Fruit fly (Drosophila melanogaster): Measurements from ENCODE around the gene CG4596.

CG4596 gene

DNA sequence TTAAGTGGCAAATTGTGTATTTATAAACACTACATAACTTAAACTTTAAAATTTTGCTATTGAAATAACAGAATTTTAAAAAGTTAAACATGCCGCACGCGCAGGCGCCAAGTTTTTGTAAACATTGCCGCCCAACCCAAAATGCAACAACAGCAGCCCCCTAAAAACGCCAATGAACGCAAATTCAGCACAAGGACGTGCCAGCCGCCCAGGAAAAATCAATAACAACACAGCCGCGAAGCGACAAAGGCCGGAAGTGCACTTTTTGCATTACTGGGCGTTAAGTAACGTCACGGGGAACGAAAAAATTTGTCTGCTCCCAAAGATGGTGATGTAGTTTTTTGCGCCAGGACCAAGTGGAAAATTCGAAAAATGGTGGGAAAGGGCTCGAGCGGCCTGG lies at the start of gene CG4596:
TSS of gene CG4596 (plus strand) at position 219 of the 400 bp plus-strand sequence.
- TF ChIP-seq CG14655 (GFP tag; optimal IDR thresholded peaks at IDR 0.05) (no peak), fd96Ca (GFP tag; IDR thresholded peaks at IDR 0.05) (no peak), CG8301 (tag; optimal IDR thresholded peaks at IDR 0.05) (no peak), CG34367 (tag; optimal IDR thresholded peaks at IDR 0.05) (no peak), rn (GFP tag; IDR thresholded peaks at IDR 0.05) (no peak), EcR (GFP tag; optimal IDR thresholded peaks at IDR 0.05) (no peak), CG12605 (GFP tag; IDR thresholded peaks at IDR 0.05) (no peak), CG8159 (tag; optimal IDR thresholded peaks at IDR 0.05) (no peak), CG17806 (tag; optimal IDR thresholded peaks at IDR 0.05) (no peak), CG4496 (GFP tag; IDR thresholded peaks at IDR 0.05) (no peak), CG10348 (GFP tag; IDR thresholded peaks at IDR 0.05) (no peak), gl (tag; optimal IDR thresholded peaks at IDR 0.05) (no peak), CG32121 (GFP tag; IDR thresholded peaks at IDR 0.05) (no peak)

DNA sequence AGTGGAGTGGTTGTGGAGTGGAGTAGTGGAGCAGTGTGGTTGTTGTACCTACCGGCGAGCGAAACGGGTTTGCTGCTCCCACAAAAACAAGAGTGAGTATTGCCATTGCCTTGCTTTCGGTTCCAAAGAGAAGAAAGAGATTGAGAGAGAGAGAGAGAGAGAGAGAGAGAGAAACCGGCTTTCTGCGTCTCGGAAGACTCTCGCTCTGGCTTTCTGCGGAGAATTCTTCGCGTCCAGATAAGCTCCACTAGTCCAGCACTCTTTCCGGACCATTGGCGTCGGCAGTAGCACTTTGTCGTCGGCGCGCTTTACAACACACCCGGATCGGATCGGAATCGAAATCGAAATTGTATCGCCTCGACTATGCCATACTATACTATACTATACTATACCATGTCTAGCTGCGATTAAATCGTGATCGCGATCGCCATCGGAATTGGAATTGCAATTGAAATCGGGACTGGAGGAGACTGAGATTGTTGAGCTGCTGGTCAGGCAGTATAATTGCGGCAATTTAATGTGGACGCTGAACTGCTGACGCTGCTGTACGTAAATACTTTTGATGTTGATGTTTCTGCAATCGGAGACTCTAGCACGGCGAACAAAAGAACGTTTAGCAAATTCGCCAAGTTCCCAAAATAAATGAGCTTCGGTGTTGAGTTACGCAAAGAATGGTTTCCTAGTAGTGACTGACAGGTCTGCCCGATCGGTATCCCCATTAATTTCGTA lies 45.9 kb upstream of the CG4596 start, which contains the start of gene Cad86C:
TSS of gene Cad86C (plus strand) at position 284 of the 729 bp plus-strand sequence.
- peak; percentile 25 for TF ChIP-seq CG13204 (GFP tag; optimal IDR thresholded peaks at IDR 0.05)
- TF ChIP-seq fd96Ca (GFP tag; IDR thresholded peaks at IDR 0.05), result peak; percentile 54; the same call in 2 of the 3 replicates
- peak; percentile 7 for TF ChIP-seq CG14655 (GFP tag; optimal IDR thresholded peaks at IDR 0.05)
- peak; percentile 68 for TF ChIP-seq CG12605 (GFP tag; IDR thresholded peaks at IDR 0.05)
- TF ChIP-seq Snoo (tag; optimal IDR thresholded peaks at IDR 0.05), result peak; percentile 10
- TF ChIP-seq rn (GFP tag; IDR thresholded peaks at IDR 0.05), result no peak
- peak; percentile 53; the same call in 2 of the 3 replicates for TF ChIP-seq CG4496 (GFP tag; IDR thresholded peaks at IDR 0.05)
- TF ChIP-seq CG34367 (tag; optimal IDR thresholded peaks at IDR 0.05), result no peak
- TF ChIP-seq Ets98B (GFP tag; IDR thresholded peaks at IDR 0.05), result peak; percentile 72
- TF ChIP-seq CG8159 (tag; optimal IDR thresholded peaks at IDR 0.05), result peak; percentile 19
- no peak for TF ChIP-seq D1 (tag; optimal IDR thresholded peaks at IDR 0.05)
- TF ChIP-seq CG8301 (tag; optimal IDR thresholded peaks at IDR 0.05), result peak; percentile 7
- TF ChIP-seq CG10348 (GFP tag; IDR thresholded peaks at IDR 0.05), result no peak
- TF ChIP-seq CG32121 (GFP tag; IDR thresholded peaks at IDR 0.05), result peak; percentile 44; the same call in 1 of the 2 replicates
- TF ChIP-seq EcR (GFP tag; optimal IDR thresholded peaks at IDR 0.05), result peak; percentile 75
- peak; percentile 51 for TF ChIP-seq Pif1A (GFP tag; optimal IDR thresholded peaks at IDR 0.05)
- TF ChIP-seq Pif1B (GFP tag; optimal IDR thresholded peaks at IDR 0.05), result peak; percentile 54

DNA sequence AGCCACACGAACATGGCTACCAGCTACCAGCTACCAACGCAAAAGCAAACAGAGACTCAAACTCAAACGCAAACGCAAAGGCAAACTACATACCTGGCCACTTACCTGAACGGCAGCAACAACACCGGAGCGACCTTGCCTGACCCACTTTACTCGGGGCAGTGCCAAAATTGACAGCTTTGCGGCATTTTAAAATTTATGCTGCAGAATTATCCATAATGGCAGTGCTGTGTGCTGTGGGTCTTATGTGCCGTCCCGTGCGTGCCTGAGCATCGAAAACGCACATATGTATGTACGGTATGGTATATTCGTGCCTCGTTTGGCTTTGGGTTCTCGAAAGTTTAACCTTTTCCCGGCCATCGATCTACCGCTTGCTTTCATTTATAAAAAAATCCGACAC lies 44.1 kb upstream of the CG4596 start:
- TF ChIP-seq fd96Ca (GFP tag; IDR thresholded peaks at IDR 0.05) (no peak), CG8301 (tag; optimal IDR thresholded peaks at IDR 0.05) (no peak), rn (GFP tag; IDR thresholded peaks at IDR 0.05) (no peak), CG12605 (GFP tag; IDR thresholded peaks at IDR 0.05) (no peak), EcR (GFP tag; optimal IDR thresholded peaks at IDR 0.05) (no peak), CG9948 (tag; optimal IDR thresholded peaks at IDR 0.05) (no peak), Snoo (tag; optimal IDR thresholded peaks at IDR 0.05) (no peak), CG15710 (tag; optimal IDR thresholded peaks at IDR 0.05) (no peak), CG10348 (GFP tag; IDR thresholded peaks at IDR 0.05) (no peak), Pif1B (GFP tag; optimal IDR thresholded peaks at IDR 0.05) (no peak), Pif1A (GFP tag; optimal IDR thresholded peaks at IDR 0.05) (no peak), D1 (tag; optimal IDR thresholded peaks at IDR 0.05) (no peak), CG34367 (tag; optimal IDR thresholded peaks at IDR 0.05) (no peak), CG4496 (GFP tag; IDR thresholded peaks at IDR 0.05) (no peak), CG13204 (GFP tag; optimal IDR thresholded peaks at IDR 0.05) (no peak), CG32121 (GFP tag; IDR thresholded peaks at IDR 0.05) (no peak), Ets98B (GFP tag; IDR thresholded peaks at IDR 0.05) (no peak), gl (tag; optimal IDR thresholded peaks at IDR 0.05) (no peak), CG17806 (tag; optimal IDR thresholded peaks at IDR 0.05) (no peak), CG14655 (GFP tag; optimal IDR thresholded peaks at IDR 0.05) (no peak)

- TF ChIP-seq CG14655 (GFP tag; optimal IDR thresholded peaks at IDR 0.05), result peak; percentile 67
- peak; percentile 80 for TF ChIP-seq CG8159 (tag; optimal IDR thresholded peaks at IDR 0.05)
- TF ChIP-seq fd96Ca (GFP tag; IDR thresholded peaks at IDR 0.05), result no peak
- TF ChIP-seq Pif1B (GFP tag; optimal IDR thresholded peaks at IDR 0.05), result peak; percentile 14
- TF ChIP-seq CG13204 (GFP tag; optimal IDR thresholded peaks at IDR 0.05), result no peak
- TF ChIP-seq CG17806 (tag; optimal IDR thresholded peaks at IDR 0.05), result peak; percentile 72
- peak; percentile 42 for TF ChIP-seq Pif1A (GFP tag; optimal IDR thresholded peaks at IDR 0.05)
- peak; percentile 54 for TF ChIP-seq CG8301 (tag; optimal IDR thresholded peaks at IDR 0.05)
- peak; percentile 70 for TF ChIP-seq CG34367 (tag; optimal IDR thresholded peaks at IDR 0.05)
- TF ChIP-seq gl (tag; optimal IDR thresholded peaks at IDR 0.05), result peak; percentile 23
- TF ChIP-seq Snoo (tag; optimal IDR thresholded peaks at IDR 0.05), result no peak
- TF ChIP-seq CG9948 (tag; optimal IDR thresholded peaks at IDR 0.05), result peak; percentile 74
- TF ChIP-seq CG15710 (tag; optimal IDR thresholded peaks at IDR 0.05), result peak; percentile 77
Measured at dm6 chr3R:10829746-10830145, 43.1 kb upstream of the CG4596 start.

DNA sequence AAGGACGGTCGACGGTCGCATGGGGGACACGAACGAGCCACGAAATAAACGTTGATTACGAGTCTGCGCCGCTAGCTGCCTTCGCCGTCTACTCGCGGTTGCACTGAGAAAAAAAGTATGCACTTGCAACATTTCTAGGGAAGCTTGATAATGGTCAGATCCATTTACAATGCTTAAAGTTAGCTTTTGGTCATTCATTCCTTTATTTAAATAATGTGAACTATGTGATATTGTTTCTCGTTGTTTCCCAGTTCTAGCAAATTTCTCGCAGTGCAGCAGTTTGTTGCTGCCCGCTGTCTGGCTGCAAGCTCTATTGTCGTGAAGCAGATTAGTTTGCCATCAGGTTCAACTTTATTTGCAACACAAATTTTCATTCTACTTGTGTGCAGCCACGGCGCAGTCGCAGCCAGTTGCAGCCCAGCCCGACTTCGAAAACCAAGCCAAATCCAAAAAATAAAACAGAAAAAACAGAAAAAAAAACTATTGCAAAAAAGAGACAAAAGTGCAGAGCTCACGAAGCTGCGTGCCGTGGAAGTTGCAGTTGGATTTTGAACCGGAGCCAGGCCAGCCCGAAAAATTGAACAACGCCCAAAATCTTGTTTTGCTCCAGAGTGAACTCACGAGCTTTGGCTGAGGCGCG lies 40.2 kb upstream of the CG4596 start:
- peak; percentile 91 for TF ChIP-seq gl (tag; optimal IDR thresholded peaks at IDR 0.05)
- peak; percentile 96 for TF ChIP-seq CG8301 (tag; optimal IDR thresholded peaks at IDR 0.05)
- TF ChIP-seq CG8159 (tag; optimal IDR thresholded peaks at IDR 0.05), result peak; percentile 91
- peak; percentile 62 for TF ChIP-seq CG34367 (tag; optimal IDR thresholded peaks at IDR 0.05)
- no peak for TF ChIP-seq EcR (GFP tag; optimal IDR thresholded peaks at IDR 0.05)
- TF ChIP-seq CG12605 (GFP tag; IDR thresholded peaks at IDR 0.05), result peak; percentile 77
- TF ChIP-seq CG13204 (GFP tag; optimal IDR thresholded peaks at IDR 0.05), result peak; percentile 37
- TF ChIP-seq D1 (tag; optimal IDR thresholded peaks at IDR 0.05), result peak; percentile 72
- peak; percentile 38; the same call in 1 of the 2 replicates for TF ChIP-seq CG10348 (GFP tag; IDR thresholded peaks at IDR 0.05)
- TF ChIP-seq Pif1B (GFP tag; optimal IDR thresholded peaks at IDR 0.05), result peak; percentile 88
- peak; percentile 93 for TF ChIP-seq CG32121 (GFP tag; IDR thresholded peaks at IDR 0.05)
- TF ChIP-seq rn (GFP tag; IDR thresholded peaks at IDR 0.05), result peak; percentile 79
- TF ChIP-seq Pif1A (GFP tag; optimal IDR thresholded peaks at IDR 0.05), result peak; percentile 92
- TF ChIP-seq Ets98B (GFP tag; IDR thresholded peaks at IDR 0.05), result peak; percentile 90
- peak; percentile 27 for TF ChIP-seq Snoo (tag; optimal IDR thresholded peaks at IDR 0.05)
- peak; percentile 94 for TF ChIP-seq CG17806 (tag; optimal IDR thresholded peaks at IDR 0.05)
- peak; percentile 97 for TF ChIP-seq fd96Ca (GFP tag; IDR thresholded peaks at IDR 0.05)
- TF ChIP-seq CG9948 (tag; optimal IDR thresholded peaks at IDR 0.05), result peak; percentile 89
- peak; percentile 73 for TF ChIP-seq CG15710 (tag; optimal IDR thresholded peaks at IDR 0.05)
- peak; percentile 96 for TF ChIP-seq CG14655 (GFP tag; optimal IDR thresholded peaks at IDR 0.05)
- peak; percentile 96 for TF ChIP-seq CG4496 (GFP tag; IDR thresholded peaks at IDR 0.05)

All from whole organism, pupa.